Fruit fly (Drosophila melanogaster): ENCODE measurements around the gene SH3PX1.

Gene SH3PX1

dm6 chr3L:9698193-9698642 lies 15.4 kb downstream of the SH3PX1 start, which contains the start of gene Ubc4 (continued):
- TF ChIP-seq Hey (tag; optimal IDR thresholded peaks at IDR 0.05) = no peak
- peak; percentile 25; the same call in 1 of the 2 replicates for TF ChIP-seq Adf1 (GFP tag; IDR thresholded peaks at IDR 0.05)
- no peak for TF ChIP-seq CG5953 (GFP tag; IDR thresholded peaks at IDR 0.05)
- TF ChIP-seq kni (GFP tag; optimal IDR thresholded peaks at IDR 0.05) = no peak
- peak; percentile 81 for TF ChIP-seq CG4617 (GFP tag; optimal IDR thresholded peaks at IDR 0.05; ENCODE audit: borderline replicate concordance)
- TF ChIP-seq CG11398 (GFP tag; optimal IDR thresholded peaks at IDR 0.05) = no peak
- no peak for TF ChIP-seq HLH54F (GFP tag; optimal IDR thresholded peaks at IDR 0.05)
- TF ChIP-seq CG1529 (GFP tag; optimal IDR thresholded peaks at IDR 0.05) = no peak
- no peak for TF ChIP-seq GATAe (GFP tag; conservative IDR thresholded peaks at IDR 0.05)
- TF ChIP-seq CG2889 (GFP tag; IDR thresholded peaks at IDR 0.05) = no peak
- no peak for TF ChIP-seq abd-A (tag; optimal IDR thresholded peaks at IDR 0.05)
- no peak for TF ChIP-seq cg (GFP tag; optimal IDR thresholded peaks at IDR 0.05)
- no peak for TF ChIP-seq sens-2 (GFP tag; IDR thresholded peaks at IDR 0.05)
- TF ChIP-seq vnd (GFP tag; IDR thresholded peaks at IDR 0.05; ENCODE audit: partially characterized antibody) = peak; percentile 71
- TF ChIP-seq insv (GFP tag; optimal IDR thresholded peaks at IDR 0.05) = no peak
- TF ChIP-seq Sry-δ (GFP tag; optimal IDR thresholded peaks at IDR 0.05) = peak; percentile 86
- TF ChIP-seq CG4707 (GFP tag; optimal IDR thresholded peaks at IDR 0.05) = no peak
- no peak for TF ChIP-seq nerfin-1 (tag; optimal IDR thresholded peaks at IDR 0.05)
- no peak for TF ChIP-seq CG17612 (GFP tag; IDR thresholded peaks at IDR 0.05)
- TF ChIP-seq Trl (optimal IDR thresholded peaks at IDR 0.05) = peak in 1 of 2 experiments; percentile 30
- TF ChIP-seq Trl (GFP tag; optimal IDR thresholded peaks at IDR 0.05) = no peak
- no peak for TF ChIP-seq CG17912 (GFP tag; optimal IDR thresholded peaks at IDR 0.05)

dm6 chr3L:9697527-9697883 lies 16.1 kb downstream of the SH3PX1 start:
- TF ChIP-seq Nf-YB (GFP tag; optimal IDR thresholded peaks at IDR 0.05) (peak; percentile 56), CG7372 (GFP tag; IDR thresholded peaks at IDR 0.05) (0 out of 2 replicates have a peak, but pooled peaks have one; percentile 33), CG7928 (GFP tag; optimal IDR thresholded peaks at IDR 0.05) (no peak), CG6272 (GFP tag; IDR thresholded peaks at IDR 0.05) (no peak), Pdp1 (GFP tag; optimal IDR thresholded peaks at IDR 0.05) (peak in 1 of 2 experiments; percentile 94)

DNA sequence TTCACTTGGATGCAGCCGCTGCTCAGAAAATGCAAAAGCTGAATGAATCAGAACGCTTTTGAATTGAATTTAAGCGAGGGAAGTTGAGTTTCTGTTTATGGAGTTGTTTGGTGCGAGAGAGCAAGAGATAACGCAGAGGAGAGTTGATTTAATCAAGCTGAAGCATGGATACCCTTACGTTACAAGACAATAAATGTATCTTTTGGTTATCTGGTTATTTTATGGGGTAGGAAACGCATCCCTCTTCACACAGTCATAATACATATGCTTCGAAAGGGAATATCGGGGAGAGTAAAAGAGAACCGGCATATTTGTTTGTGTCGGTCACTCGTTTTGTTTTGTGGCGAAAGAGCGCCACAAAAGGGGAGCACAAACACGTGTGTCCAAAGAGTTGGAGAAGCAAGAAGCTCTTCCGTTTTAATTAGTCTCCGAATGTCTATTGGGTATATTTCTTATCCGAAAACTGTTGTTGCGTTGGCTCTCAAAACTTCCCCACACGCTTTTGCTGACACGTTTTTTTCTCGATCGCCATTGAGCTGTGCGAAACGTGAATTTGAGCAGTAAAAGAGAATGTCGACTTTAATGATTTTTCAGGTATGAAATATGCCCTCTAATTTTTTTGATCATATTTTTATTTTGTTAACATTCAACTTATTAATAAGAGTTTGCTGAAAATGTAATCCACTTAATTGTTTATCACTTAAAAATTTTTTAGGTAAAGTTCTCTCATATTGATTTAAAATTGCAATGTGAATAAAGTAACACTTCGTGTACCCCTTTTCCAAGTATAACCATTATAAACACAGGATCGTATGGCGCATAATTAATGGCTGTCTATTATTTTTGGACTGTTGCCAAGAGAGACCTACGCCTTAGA lies 16.7 kb downstream of the SH3PX1 start, which contains the start of gene Prps:
Gene Prps (minus strand): TSS at position 51 of the 877 bp plus-strand sequence.
- TF ChIP-seq CG11085 (GFP tag; IDR thresholded peaks at IDR 0.05) (peak; percentile 56; the same call in 1 of the 2 replicates), Dp (GFP tag; optimal IDR thresholded peaks at IDR 0.05) (no peak), CG10321 (GFP tag; IDR thresholded peaks at IDR 0.05) (no peak), Hr78 (GFP tag; optimal IDR thresholded peaks at IDR 0.05) (peak in 1 of 2 experiments; percentile 18), peb (GFP tag; IDR thresholded peaks at IDR 0.05) (peak; percentile 66), kay (GFP tag; optimal IDR thresholded peaks at IDR 0.05) (peak; percentile 75), CG3065 (GFP tag; optimal IDR thresholded peaks at IDR 0.05) (peak; percentile 3), CG11696 (GFP tag; IDR thresholded peaks at IDR 0.05) (peak; percentile 73), CG1792 (GFP tag; optimal IDR thresholded peaks at IDR 0.05) (peak; percentile 52), Med (GFP tag) (peak; percentile 97), CG7786 (GFP tag; optimal IDR thresholded peaks at IDR 0.05) (peak; percentile 82), bcd (GFP tag; optimal IDR thresholded peaks at IDR 0.05) (peak; percentile 68), Hmx (GFP tag; optimal IDR thresholded peaks at IDR 0.05) (no peak), CG33213 (GFP tag; optimal IDR thresholded peaks at IDR 0.05) (peak; percentile 82), tna (GFP tag; IDR thresholded peaks at IDR 0.05; ENCODE audit: partially characterized antibody) (no peak; the same call in 1 of the 2 replicates), D19A (tag; optimal IDR thresholded peaks at IDR 0.05) (peak; percentile 100), Vsx1 (GFP tag; optimal IDR thresholded peaks at IDR 0.05) (peak; percentile 48), CG14667 (GFP tag; IDR thresholded peaks at IDR 0.05) (peak; percentile 58), trem (tag; optimal IDR thresholded peaks at IDR 0.05) (peak; percentile 51), unpg (GFP tag; optimal IDR thresholded peaks at IDR 0.05) (peak; percentile 80), CG10366 (GFP tag; IDR thresholded peaks at IDR 0.05) (peak; percentile 56; the same call in 1 of the 2 replicates)

Measured in whole organism, embryonic.